Fruit fly (Drosophila melanogaster) whole organism, wandering third instar larva: ENCODE results near the gene CG33721.
"Not testable (repeated sequence)": the region's sequence is repeated elsewhere in the genome, so short reads cannot be mapped to it uniquely, and the experiment has no call there.

Experiments
- Abd-B ChIP-seq: fragments of >200 bp; optimal IDR thresholded peaks from 2 replicates; lab custom pipeline; 2017; ENCODE audit warnings: missing biosample characterization, missing genetic modification characterization
- CG32264 ChIP-seq: fragments of 200-800 bp; sonication (Bioruptor generic); optimal IDR thresholded peaks from 2 replicates; lab custom pipeline; 2016; ENCODE audit warnings: missing biosample characterization, missing genetic modification characterization
- CG9705 ChIP-seq: fragments of 200-800 bp; sonication (Bioruptor generic); optimal IDR thresholded peaks from 2 replicates; lab custom pipeline; 2018; ENCODE audit warnings: missing biosample characterization, mild to moderate bottlenecking, missing genetic modification characterization
- CrebA ChIP-seq: fragments of 200-800 bp; sonication (Bioruptor generic); optimal IDR thresholded peaks from 2 replicates; lab custom pipeline; 2016; ENCODE audit warnings: missing biosample characterization, mild to moderate bottlenecking, missing genetic modification characterization, borderline replicate concordance
- Dfd ChIP-seq: fragments of >200 bp; optimal IDR thresholded peaks from 2 replicates; lab custom pipeline; 2017; ENCODE audit warnings: missing biosample characterization, missing genetic modification characterization
- Dif ChIP-seq: fragments of 200-275, 200-300 bp; sonication (Bioruptor generic); optimal IDR thresholded peaks from 2 replicates; lab custom pipeline; 2018; ENCODE audit warnings: missing biosample characterization, missing genetic modification characterization; ENCODE audit not compliant: partially characterized antibody
- GATAd ChIP-seq: sonication (Bioruptor generic); optimal IDR thresholded peaks from 2 replicates; lab custom pipeline; 2016; ENCODE audit warnings: missing biosample characterization, missing genetic modification characterization
- HLH106 ChIP-seq: fragments of 200-800 bp; optimal IDR thresholded peaks from 3 replicates; lab custom pipeline; 2019; ENCODE audit warnings: missing biosample characterization, mild to moderate bottlenecking, missing genetic modification characterization, moderate library complexity
- Hnf4 ChIP-seq: fragments of 200-800 bp; sonication (Bioruptor generic); optimal IDR thresholded peaks from 2 replicates; lab custom pipeline; 2016; ENCODE audit warnings: missing biosample characterization, mild to moderate bottlenecking, missing genetic modification characterization
- Hr78 ChIP-seq: fragments of >200 bp; optimal IDR thresholded peaks from 2 replicates; lab custom pipeline; 2017; ENCODE audit warnings: missing biosample characterization, missing genetic modification characterization
- Jra ChIP-seq: sonication (Bioruptor generic); optimal IDR thresholded peaks from 2 replicates; lab custom pipeline; 2016; ENCODE audit warnings: missing biosample characterization, missing genetic modification characterization
- Mio ChIP-seq: sonication (Bioruptor generic); optimal IDR thresholded peaks from 2 replicates; lab custom pipeline; 2016; ENCODE audit warnings: missing biosample characterization, missing genetic modification characterization
- Myc ChIP-seq: fragments of >200 bp; optimal IDR thresholded peaks from 2 replicates; lab custom pipeline; 2017
- N ChIP-seq: fragments of >200 bp; optimal IDR thresholded peaks from 2 replicates; lab custom pipeline; 2018; ENCODE audit warnings: missing biosample characterization, missing external identifiers, missing genetic modification characterization
- OdsH ChIP-seq: fragments of 200-800 bp; sonication (Bioruptor generic); optimal IDR thresholded peaks from 2 replicates; lab custom pipeline; 2016; ENCODE audit warnings: missing biosample characterization, mild to moderate bottlenecking, missing genetic modification characterization
- Rel ChIP-seq, 2 experiments: fragments of 200-800 bp; sonication (Bioruptor generic) in 1 of 2; optimal IDR thresholded peaks; 2 replicates in 1 of 2; 3 replicates in 1 of 2; lab custom pipeline; 2016 to 2019; ENCODE audit warnings: mild to moderate bottlenecking in 2 of 2, missing biosample characterization in 2 of 2, missing genetic modification characterization in 2 of 2, moderate library complexity in 1 of 2
- Sp1 ChIP-seq: fragments of 200-800 bp; sonication (Bioruptor generic); optimal IDR thresholded peaks from 3 replicates; lab custom pipeline; 2019; ENCODE audit warnings: missing biosample characterization, mild to moderate bottlenecking, missing genetic modification characterization, moderate library complexity
- Vsx2 ChIP-seq: fragments of 200-300, 225-300 bp; sonication (Bioruptor generic); optimal IDR thresholded peaks from 2 replicates; lab custom pipeline; 2018; ENCODE audit warnings: missing biosample characterization, missing genetic modification characterization; ENCODE audit not compliant: partially characterized antibody
- br ChIP-seq: fragments of 200-800 bp; sonication (Bioruptor generic); optimal IDR thresholded peaks from 2 replicates; lab custom pipeline; 2016; ENCODE audit warnings: missing biosample characterization, missing genetic modification characterization
- brk ChIP-seq: fragments of 200-800 bp; sonication (Bioruptor generic); optimal IDR thresholded peaks from 2 replicates; lab custom pipeline; 2016; ENCODE audit warnings: missing biosample characterization, mild to moderate bottlenecking, missing genetic modification characterization
- dl ChIP-seq, 2 experiments: fragments of 175-275, 200-275 bp in 1 of 2; fragments of 200-275 bp in 1 of 2; sonication (Bioruptor generic); optimal IDR thresholded peaks; lab custom pipeline; 2018; ENCODE audit warnings: mild to moderate bottlenecking in 2 of 2, missing biosample characterization in 2 of 2, missing genetic modification characterization in 2 of 2, moderate library complexity in 2 of 2; ENCODE audit not compliant: partially characterized antibody in 2 of 2, insufficient read depth in 1 of 2
- dmrt93B ChIP-seq: fragments of 200-800 bp; sonication (Bioruptor generic); optimal IDR thresholded peaks from 2 replicates; lab custom pipeline; 2018; ENCODE audit warnings: missing biosample characterization, mild to moderate bottlenecking, missing genetic modification characterization
- dsf ChIP-seq: sonication (Bioruptor generic); optimal IDR thresholded peaks from 2 replicates; lab custom pipeline; 2016; ENCODE audit warnings: missing biosample characterization, missing genetic modification characterization, borderline replicate concordance
- h ChIP-seq: fragments of 200-800 bp; sonication (Bioruptor generic); optimal IDR thresholded peaks from 3 replicates; lab custom pipeline; 2016; ENCODE audit warnings: missing biosample characterization, mild to moderate bottlenecking, missing genetic modification characterization
- jim ChIP-seq: fragments of 175-275, 200-325 bp; sonication (Bioruptor generic); optimal IDR thresholded peaks from 2 replicates; lab custom pipeline; 2016; ENCODE audit warnings: missing biosample characterization, mild to moderate bottlenecking, missing genetic modification characterization
- lola ChIP-seq: fragments of >200 bp; optimal IDR thresholded peaks from 2 replicates; lab custom pipeline; 2017; ENCODE audit warnings: missing biosample characterization, missing genetic modification characterization
- pan ChIP-seq: fragments of >200 bp; optimal IDR thresholded peaks from 2 replicates; lab custom pipeline; 2017
- psq ChIP-seq: fragments of 200-800 bp; sonication (Bioruptor generic); optimal IDR thresholded peaks from 3 replicates; lab custom pipeline; 2017; ENCODE audit warnings: missing biosample characterization, mild to moderate bottlenecking, missing genetic modification characterization, moderate library complexity
- sage ChIP-seq: fragments of 200-800 bp; sonication (Bioruptor generic); optimal IDR thresholded peaks from 2 replicates; lab custom pipeline; 2016; ENCODE audit warnings: missing biosample characterization, mild to moderate bottlenecking, missing genetic modification characterization
- sv ChIP-seq: fragments of 200-800 bp; sonication (Bioruptor generic); optimal IDR thresholded peaks from 3 replicates; lab custom pipeline; 2016; ENCODE audit warnings: missing biosample characterization, missing genetic modification characterization
- tai ChIP-seq: sonication (Bioruptor generic); optimal IDR thresholded peaks from 2 replicates; lab custom pipeline; 2016; ENCODE audit warnings: missing biosample characterization, missing genetic modification characterization
- usp ChIP-seq: fragments of >200 bp; optimal IDR thresholded peaks from 2 replicates; lab custom pipeline; 2017; ENCODE audit warnings: missing biosample characterization, missing genetic modification characterization
- woc ChIP-seq: sonication (Bioruptor generic); optimal IDR thresholded peaks from 2 replicates; lab custom pipeline; 2016; ENCODE audit warnings: missing biosample characterization, mild to moderate bottlenecking, missing genetic modification characterization

Gene CG33721

DNA sequence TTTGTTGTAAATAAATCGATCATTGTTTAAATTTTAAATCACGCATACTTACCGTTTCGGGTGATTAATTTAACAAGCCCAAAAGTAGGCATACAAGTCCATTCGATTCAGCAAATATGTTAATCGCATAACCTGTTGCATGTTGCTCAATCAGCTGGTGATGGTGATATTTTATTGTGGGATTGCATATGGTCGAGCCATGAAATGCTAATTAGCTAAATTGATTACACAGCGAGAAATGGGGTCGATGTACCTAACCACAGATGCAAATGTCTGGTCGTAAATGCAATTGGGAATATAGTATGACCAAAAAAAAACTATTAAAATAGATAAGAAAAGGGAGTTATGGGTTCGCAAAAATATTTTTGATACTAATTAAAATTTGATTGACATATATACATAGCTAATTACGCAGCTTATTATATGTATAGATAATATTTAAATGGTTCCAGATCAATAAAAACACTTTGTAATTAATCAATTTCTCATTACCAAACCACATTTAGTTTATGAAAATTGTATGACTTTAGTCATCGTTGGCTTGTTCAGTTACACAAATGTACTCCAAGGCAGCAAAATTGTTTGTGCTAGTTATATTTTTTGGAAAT, at the start of gene CG33721:
TSS of gene CG33721 (plus strand) at position 558 of the 608 bp plus-strand sequence.
- TF ChIP-seq CG32264 (no peak), Jra (GFP tag; lab: Kevin White, UChicago) (no peak), CrebA (no peak)

- TF ChIP-seq tai (no peak), brk (GFP tag; lab: Kevin White, UChicago) (no peak), CrebA (no peak), CG32264 (no peak), h (GFP tag; lab: Kevin White, UChicago) (no peak), Dif (GFP tag; lab: Kevin White, UChicago) (no peak), sv (no peak), Vsx2 (no peak), dl (GFP tag; optimal IDR thresholded peaks at IDR 0.05; lab: Kevin White, UChicago; ENCODE audit: insufficient read depth in 1 of 2, partially characterized antibody in 2 of 2) (no peak), br (GFP tag; lab: Kevin White, UChicago) (no peak), sage (no peak), Hr78 (GFP tag; lab: Kevin White, UChicago) (no peak), Abd-B (no peak), OdsH (GFP tag; lab: Kevin White, UChicago) (no peak)
These were observed 43.4 kb upstream of the CG33721 start for dm6 chr3R:22287470-22287869.

DNA sequence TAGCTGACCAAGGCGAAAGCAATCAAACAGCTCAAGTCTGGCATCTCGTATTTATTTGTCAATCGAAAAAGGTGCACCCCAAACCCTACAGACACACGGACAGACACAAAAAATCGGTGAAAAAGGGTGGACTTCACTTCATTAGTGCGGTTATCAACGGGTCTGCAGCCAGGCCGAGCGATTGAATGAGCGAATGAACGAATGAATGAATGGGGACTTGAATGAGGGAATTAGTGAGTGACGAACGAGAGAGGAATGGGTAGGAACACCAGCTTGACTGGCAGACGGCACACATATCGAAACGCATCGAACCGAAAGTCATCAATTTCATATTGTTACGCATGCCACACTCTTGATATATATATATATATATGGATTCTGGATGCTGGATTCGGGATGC, 42.6 kb upstream of the CG33721 start:
- TF ChIP-seq OdsH (GFP tag; lab: Kevin White, UChicago) (no peak), Hnf4 (GFP tag; lab: Kevin White, UChicago) (no peak), Rel (GFP tag; optimal IDR thresholded peaks at IDR 0.05; lab: Kevin White, UChicago) (no peak), Rel (tag; optimal IDR thresholded peaks at IDR 0.05; lab: Kevin White, UChicago) (no peak), Sp1 (no peak), dmrt93B (no peak), CG9705 (GFP tag; lab: Kevin White, UChicago) (no peak), Myc (lab: Kevin White, UChicago) (no peak), woc (GFP tag; lab: Kevin White, UChicago) (no peak), pan (lab: Kevin White, UChicago) (no peak), CG32264 (no peak), jim (GFP tag; lab: Kevin White, UChicago) (no peak)

DNA sequence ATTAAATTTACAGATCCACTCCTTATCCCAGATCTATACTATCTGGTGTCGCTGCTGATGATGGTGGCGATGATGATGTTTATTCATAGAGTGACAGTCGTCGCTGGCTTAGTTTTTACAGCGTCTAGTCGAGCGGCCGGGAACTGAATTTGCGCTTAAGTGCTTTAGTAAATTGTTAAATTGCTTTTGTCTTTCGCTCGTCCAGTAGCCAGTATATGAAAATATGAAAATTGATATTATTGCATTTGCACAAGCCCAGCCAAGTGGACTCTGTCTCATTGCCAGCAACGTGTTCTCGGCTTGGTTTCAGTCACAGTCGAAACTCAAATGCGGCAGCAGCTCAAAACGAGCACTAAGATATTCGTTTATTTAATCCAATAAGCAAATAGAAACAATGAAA, 32.4 kb upstream of the CG33721 start, which contains the start of gene CG7084:
TSS of gene CG7084 (plus strand) at position 301 of the 400 bp plus-strand sequence.
- TF ChIP-seq Dfd (GFP tag; lab: Kevin White, UChicago); tai; dl (GFP tag; optimal IDR thresholded peaks at IDR 0.05; lab: Kevin White, UChicago; ENCODE audit: insufficient read depth in 1 of 2, partially characterized antibody in 2 of 2): not testable (repeated sequence)

DNA sequence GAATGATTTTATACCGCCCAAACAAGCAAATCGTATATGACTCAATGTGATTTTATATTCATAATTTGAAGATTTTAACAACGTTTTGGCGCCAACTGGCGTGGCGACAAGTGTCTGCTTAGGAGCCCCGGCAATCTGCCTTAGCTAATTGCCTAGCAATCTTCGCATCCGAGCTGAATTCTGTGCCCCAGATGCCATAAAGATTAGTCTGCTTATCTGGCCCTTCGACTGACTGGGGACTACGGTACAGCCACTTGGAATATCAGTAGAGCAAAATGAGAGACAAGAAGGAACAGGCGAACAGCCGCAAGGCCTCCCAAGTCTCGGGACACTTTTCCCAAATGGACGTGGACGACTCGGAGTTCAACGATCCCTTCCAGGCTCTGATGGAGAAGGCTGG, 30.8 kb upstream of the CG33721 start:
- no peak for TF ChIP-seq CrebA
- TF ChIP-seq lola (GFP tag; lab: Kevin White, UChicago) = no peak
- TF ChIP-seq brk (GFP tag; lab: Kevin White, UChicago) = no peak
- TF ChIP-seq psq (GFP tag; lab: Kevin White, UChicago) = no peak
- no peak for TF ChIP-seq dsf (GFP tag; lab: Kevin White, UChicago)
- TF ChIP-seq jim (GFP tag; lab: Kevin White, UChicago) = no peak
- TF ChIP-seq Rel (GFP tag; optimal IDR thresholded peaks at IDR 0.05; lab: Kevin White, UChicago) = no peak
- TF ChIP-seq Rel (tag; optimal IDR thresholded peaks at IDR 0.05; lab: Kevin White, UChicago) = no peak
- TF ChIP-seq GATAd (GFP tag; lab: Kevin White, UChicago) = no peak
- TF ChIP-seq N (GFP tag; lab: Kevin White, UChicago) = no peak
- no peak for TF ChIP-seq Dif (GFP tag; lab: Kevin White, UChicago)
- no peak for TF ChIP-seq Myc (lab: Kevin White, UChicago)
- TF ChIP-seq usp (GFP tag; lab: Kevin White, UChicago) = no peak
- no peak for TF ChIP-seq Mio (GFP tag; lab: Kevin White, UChicago)
- no peak for TF ChIP-seq HLH106 (tag; lab: Kevin White, UChicago)
- no peak for TF ChIP-seq dmrt93B
- no peak for TF ChIP-seq Vsx2
- TF ChIP-seq Hnf4 (GFP tag; lab: Kevin White, UChicago) = no peak
- TF ChIP-seq, all 38 proteins: peak for 0
